Fruit fly (Drosophila melanogaster): ENCODE data around the gene Ctl2.

The Ctl2 gene

dm6 chr3R:29112398-29113150, 10.6 kb upstream of the Ctl2 start, which contains the start of the genes alpha-Man-Ib and Pdhb (continued):
- TF ChIP-seq CG6683 (GFP tag; optimal IDR thresholded peaks at IDR 0.05) (peak; percentile 42), CG10366 (GFP tag; IDR thresholded peaks at IDR 0.05) (peak; percentile 75), gem (tag; optimal IDR thresholded peaks at IDR 0.05) (peak; percentile 89), Deaf1 (tag; optimal IDR thresholded peaks at IDR 0.05) (no peak), ab (GFP tag; optimal IDR thresholded peaks at IDR 0.05) (no peak), E2f1 (GFP tag; IDR thresholded peaks at IDR 0.05) (peak; percentile 74), CG31441 (GFP tag; IDR thresholded peaks at IDR 0.05) (no peak; the same call in 1 of the 2 replicates), CG15269 (tag; optimal IDR thresholded peaks at IDR 0.05) (no peak), CG12071 (GFP tag; optimal IDR thresholded peaks at IDR 0.05) (no peak), lola (GFP tag; optimal IDR thresholded peaks at IDR 0.05) (peak in 1 of 3 experiments; percentile 77), bowl (GFP tag; IDR thresholded peaks at IDR 0.05) (no peak), CG6654 (GFP tag; optimal IDR thresholded peaks at IDR 0.05) (peak; percentile 5), vvl (GFP tag; IDR thresholded peaks at IDR 0.05) (peak; percentile 87), CG2129 (GFP tag; IDR thresholded peaks at IDR 0.05; ENCODE audit: partially characterized antibody) (no peak), emc (GFP tag; optimal IDR thresholded peaks at IDR 0.05) (no peak), Dip3 (GFP tag; optimal IDR thresholded peaks at IDR 0.05) (peak; percentile 26), bsh (GFP tag; optimal IDR thresholded peaks at IDR 0.05) (peak in 1 of 2 experiments; percentile 72), E2f2 (GFP tag; IDR thresholded peaks at IDR 0.05) (peak; percentile 52), mirr (GFP tag; optimal IDR thresholded peaks at IDR 0.05) (no peak), CG42726 (GFP tag; IDR thresholded peaks at IDR 0.05; ENCODE audit: partially characterized antibody) (no peak), CG11504 (tag; optimal IDR thresholded peaks at IDR 0.05) (no peak), CG30403 (GFP tag; optimal IDR thresholded peaks at IDR 0.05) (peak; percentile 89), mam (GFP tag; optimal IDR thresholded peaks at IDR 0.05) (peak; percentile 74), zfh1 (GFP tag; IDR thresholded peaks at IDR 0.05) (peak; percentile 53; the same call in 2 of the 3 replicates), croc (GFP tag; conservative IDR thresholded peaks at IDR 0.05) (peak; percentile 67), danr (GFP tag; IDR thresholded peaks at IDR 0.05) (peak; percentile 63; the same call in 1 of the 2 replicates), amos (GFP tag; IDR thresholded peaks at IDR 0.05; ENCODE audit: partially characterized antibody) (peak; percentile 29; the same call in 1 of the 2 replicates), CG13894 (tag; optimal IDR thresholded peaks at IDR 0.05) (no peak), D (optimal IDR thresholded peaks at IDR 0.05) (no peak), D (GFP tag; optimal IDR thresholded peaks at IDR 0.05) (peak; percentile 66), Asciz (GFP tag; optimal IDR thresholded peaks at IDR 0.05) (no peak), grn (GFP tag; optimal IDR thresholded peaks at IDR 0.05) (no peak), Nf-YA (GFP tag; IDR thresholded peaks at IDR 0.05) (0 out of 2 replicates have a peak, but pooled peaks have one; percentile 45), her (GFP tag; optimal IDR thresholded peaks at IDR 0.05) (peak; percentile 16), CG31388 (GFP tag; optimal IDR thresholded peaks at IDR 0.05) (peak; percentile 25), pros (GFP tag; optimal IDR thresholded peaks at IDR 0.05) (no peak), CG4730 (GFP tag; IDR thresholded peaks at IDR 0.05) (peak; percentile 65), CG14965 (GFP tag; optimal IDR thresholded peaks at IDR 0.05; ENCODE audit: borderline replicate concordance) (no peak), tin (GFP tag; optimal IDR thresholded peaks at IDR 0.05) (peak; percentile 85), CG1792 (GFP tag; optimal IDR thresholded peaks at IDR 0.05) (no peak), CG3726 (GFP tag; IDR thresholded peaks at IDR 0.05) (0 out of 3 replicates have a peak, but pooled peaks have one; percentile 40), CG6689 (GFP tag; IDR thresholded peaks at IDR 0.05) (peak; percentile 76), Hr51 (GFP tag; optimal IDR thresholded peaks at IDR 0.05) (peak in 1 of 2 experiments; percentile 60), Dek (tag; optimal IDR thresholded peaks at IDR 0.05) (peak; percentile 88), NC2α (GFP tag; optimal IDR thresholded peaks at IDR 0.05) (no peak), CG9727 (GFP tag; optimal IDR thresholded peaks at IDR 0.05) (peak; percentile 81), gfzf (GFP tag; optimal IDR thresholded peaks at IDR 0.05) (peak; percentile 78), CG6765 (GFP tag; optimal IDR thresholded peaks at IDR 0.05) (peak; percentile 24)
